Worm (Caenorhabditis elegans): ENCODE results near the gene R08C7.4.

Gene R08C7.4

DNA sequence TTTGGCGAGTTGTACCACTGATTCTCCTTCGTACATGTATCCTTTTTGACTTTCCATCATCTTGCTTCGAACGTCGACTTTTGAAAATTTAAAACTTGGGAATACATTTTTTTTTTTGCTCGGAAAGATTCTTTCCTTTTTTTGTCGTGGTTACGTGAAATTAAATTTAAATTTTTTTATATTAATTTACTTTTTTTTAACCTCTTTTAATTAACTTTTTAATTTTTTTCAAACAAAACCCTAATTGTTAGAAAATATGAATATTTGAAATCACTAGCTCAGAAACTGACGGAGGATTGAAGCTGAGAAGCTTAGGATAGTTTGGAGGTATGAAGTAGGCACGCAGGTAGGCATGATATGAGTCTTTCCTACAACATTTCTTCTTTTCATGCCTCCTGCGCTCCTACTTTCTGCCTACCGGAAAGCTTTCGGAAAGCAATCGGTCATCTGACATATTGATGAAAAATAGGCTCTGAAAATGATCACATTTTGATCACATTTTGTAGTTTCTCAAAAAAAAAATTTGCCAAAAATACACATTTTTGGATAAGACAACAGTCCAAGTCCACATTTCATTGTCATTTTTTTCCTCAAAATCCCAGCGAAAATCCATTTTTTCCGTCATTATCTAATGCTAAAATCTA lies at the start of gene R08C7.4, which contains the start of gene R08C7.8:
TSS of gene R08C7.4 (plus strand) at position 594 of the 644 bp plus-strand sequence.
TSS of gene R08C7.8 (minus strand) at position 101 of the 644 bp plus-strand sequence.
- TF ChIP-seq unc-62 (GFP tag; optimal IDR thresholded peaks at IDR 0.05) = no peak

- no peak for TF ChIP-seq unc-62 (GFP tag; optimal IDR thresholded peaks at IDR 0.05)
These were observed 48.5 kb upstream of the R08C7.4 start, which contains the start of gene tald-1 for ce11 chrIV:4386351-4386750. Gene tald-1 (plus strand): TSS chrIV:4386651.

- TF ChIP-seq unc-62 (GFP tag; optimal IDR thresholded peaks at IDR 0.05) = no peak
These were observed 44.4 kb upstream of the R08C7.4 start, which contains the start of the genes rpl-7A and set-21 for ce11 chrIV:4390438-4390894. Gene rpl-7A (minus strand): TSS chrIV:4390590. Gene set-21 (plus strand): TSS chrIV:4390844.

DNA sequence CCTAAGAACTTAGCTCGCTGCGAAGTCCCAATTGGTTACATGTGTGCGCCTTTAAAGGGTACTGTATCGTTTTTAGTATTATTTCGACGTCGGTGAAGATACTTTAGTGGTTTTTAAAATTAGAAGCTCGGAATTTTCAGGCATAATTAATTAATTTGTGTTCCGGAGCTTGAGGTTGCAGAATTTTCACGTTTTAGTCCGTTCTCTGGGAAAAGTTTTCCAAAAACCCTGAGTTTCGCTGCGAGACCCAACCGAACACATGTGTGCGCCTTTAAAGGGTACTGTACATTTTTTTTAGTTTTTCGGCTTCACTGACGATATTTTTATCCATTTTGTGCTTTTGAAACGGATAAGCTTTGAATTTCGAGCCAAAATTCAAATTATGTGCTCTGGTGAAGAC lies 41.3 kb upstream of the R08C7.4 start:
- TF ChIP-seq unc-62 (GFP tag; optimal IDR thresholded peaks at IDR 0.05) = no peak

ce11 chrIV:4393942-4394460 lies 40.8 kb upstream of the R08C7.4 start, which contains the start of gene ell-1:
Gene ell-1 (plus strand): TSS chrIV:4394410.
- TF ChIP-seq unc-62 (GFP tag; optimal IDR thresholded peaks at IDR 0.05) = no peak

DNA sequence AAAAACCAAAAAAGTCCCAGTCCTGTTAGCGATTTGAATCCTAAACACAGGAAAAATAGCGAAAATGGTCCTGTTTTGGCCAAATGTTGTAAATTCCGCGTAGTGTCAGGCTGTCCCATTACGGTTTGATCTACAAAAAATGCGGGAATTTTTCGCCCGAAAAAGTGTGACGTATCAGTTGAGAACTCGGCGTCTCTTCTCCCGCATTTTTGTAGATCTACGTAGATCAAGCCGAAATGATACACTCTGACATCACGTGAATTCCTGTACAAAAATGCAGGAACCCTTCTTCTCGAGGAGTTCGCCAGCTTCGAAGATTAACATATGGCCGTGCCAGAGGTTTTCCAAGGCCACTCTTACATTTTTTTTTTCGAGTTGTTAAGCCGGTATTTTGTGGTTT lies 39.3 kb upstream of the R08C7.4 start:
- TF ChIP-seq unc-62 (GFP tag; optimal IDR thresholded peaks at IDR 0.05) = no peak

ce11 chrIV:4396052-4396821 lies 38.6 kb upstream of the R08C7.4 start:
- TF ChIP-seq unc-62 (GFP tag; optimal IDR thresholded peaks at IDR 0.05) = no peak

DNA sequence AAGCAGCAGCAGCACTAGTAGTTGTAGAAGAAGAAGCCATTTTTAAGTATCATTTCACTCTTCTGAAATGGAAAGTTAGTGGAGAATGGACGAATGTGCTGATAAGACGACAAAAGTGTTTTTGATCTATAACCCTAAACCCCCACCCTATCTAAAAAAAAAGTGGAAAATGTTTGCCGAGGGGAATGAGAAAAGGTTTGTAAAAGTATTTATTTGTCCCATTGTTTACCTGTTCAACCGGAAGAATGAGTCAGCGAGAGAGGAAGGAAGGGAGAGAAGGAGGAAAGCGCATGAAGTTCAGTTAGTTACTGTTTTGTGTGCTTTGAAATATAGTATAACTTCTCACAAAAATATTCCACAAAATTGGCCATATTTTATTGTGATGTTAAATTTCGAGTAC lies 37.7 kb upstream of the R08C7.4 start:
- no peak for TF ChIP-seq unc-62 (GFP tag; optimal IDR thresholded peaks at IDR 0.05)

DNA sequence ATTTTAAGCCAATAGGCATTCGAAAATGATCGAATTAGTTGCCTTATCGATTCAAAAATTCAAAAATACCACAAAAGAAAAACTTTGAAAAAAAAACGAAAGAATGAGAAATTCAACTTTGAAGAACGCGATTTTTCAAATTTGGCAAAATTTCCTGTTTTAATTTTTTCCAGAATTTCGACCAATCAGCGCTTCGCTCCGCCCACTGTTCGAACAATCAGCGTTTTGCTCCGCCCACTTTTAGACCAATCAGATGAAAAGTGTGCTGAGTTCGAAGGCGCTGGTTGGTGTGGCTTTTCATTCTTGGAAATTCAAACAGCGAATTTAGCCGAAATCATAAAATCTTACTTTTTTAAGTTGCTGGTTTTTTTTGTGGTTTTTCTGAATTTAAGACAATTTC lies 37.2 kb upstream of the R08C7.4 start:
- TF ChIP-seq unc-62 (GFP tag; optimal IDR thresholded peaks at IDR 0.05) = no peak

ce11 chrIV:4398420-4398819 lies 36.4 kb upstream of the R08C7.4 start:
- TF ChIP-seq unc-62 (GFP tag; optimal IDR thresholded peaks at IDR 0.05) = no peak

ce11 chrIV:4398890-4399289 lies 35.9 kb upstream of the R08C7.4 start:
- no peak for TF ChIP-seq unc-62 (GFP tag; optimal IDR thresholded peaks at IDR 0.05)

DNA sequence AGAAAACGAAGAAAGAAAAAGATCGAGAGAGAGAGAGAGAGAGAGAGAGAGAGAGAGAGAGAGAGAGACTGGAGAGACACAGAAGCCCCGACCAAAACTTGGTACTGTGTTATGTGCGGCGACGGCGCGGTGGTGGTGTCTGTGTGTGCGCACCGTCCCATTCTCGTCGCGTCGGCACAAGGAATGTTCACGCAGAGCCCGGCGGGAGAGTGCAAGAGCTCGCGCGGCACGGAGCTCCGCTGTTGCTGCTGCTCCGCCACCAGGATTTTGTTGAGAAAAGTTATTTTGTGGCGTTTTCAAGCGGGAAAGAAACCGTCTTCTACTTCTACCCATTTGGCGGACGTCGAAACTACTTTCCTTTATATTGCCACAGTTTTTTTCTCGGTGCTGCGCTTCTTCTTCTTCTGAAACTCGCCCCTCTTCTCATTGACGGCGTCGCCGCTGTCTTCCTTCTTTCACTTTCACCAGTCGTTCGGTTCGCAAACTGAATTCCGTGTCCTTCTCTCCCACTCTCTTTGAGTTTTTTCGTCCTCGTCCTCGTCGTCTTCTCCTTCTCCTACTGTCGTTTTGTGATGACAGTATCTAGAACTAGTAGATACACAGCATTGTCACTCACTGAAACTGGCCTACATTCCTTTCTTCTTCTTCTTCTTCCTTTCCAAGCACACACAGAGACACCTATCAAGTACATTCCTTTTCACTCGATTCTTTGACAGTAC lies 35.3 kb upstream of the R08C7.4 start:
- no peak for TF ChIP-seq unc-62 (GFP tag; optimal IDR thresholded peaks at IDR 0.05)

DNA sequence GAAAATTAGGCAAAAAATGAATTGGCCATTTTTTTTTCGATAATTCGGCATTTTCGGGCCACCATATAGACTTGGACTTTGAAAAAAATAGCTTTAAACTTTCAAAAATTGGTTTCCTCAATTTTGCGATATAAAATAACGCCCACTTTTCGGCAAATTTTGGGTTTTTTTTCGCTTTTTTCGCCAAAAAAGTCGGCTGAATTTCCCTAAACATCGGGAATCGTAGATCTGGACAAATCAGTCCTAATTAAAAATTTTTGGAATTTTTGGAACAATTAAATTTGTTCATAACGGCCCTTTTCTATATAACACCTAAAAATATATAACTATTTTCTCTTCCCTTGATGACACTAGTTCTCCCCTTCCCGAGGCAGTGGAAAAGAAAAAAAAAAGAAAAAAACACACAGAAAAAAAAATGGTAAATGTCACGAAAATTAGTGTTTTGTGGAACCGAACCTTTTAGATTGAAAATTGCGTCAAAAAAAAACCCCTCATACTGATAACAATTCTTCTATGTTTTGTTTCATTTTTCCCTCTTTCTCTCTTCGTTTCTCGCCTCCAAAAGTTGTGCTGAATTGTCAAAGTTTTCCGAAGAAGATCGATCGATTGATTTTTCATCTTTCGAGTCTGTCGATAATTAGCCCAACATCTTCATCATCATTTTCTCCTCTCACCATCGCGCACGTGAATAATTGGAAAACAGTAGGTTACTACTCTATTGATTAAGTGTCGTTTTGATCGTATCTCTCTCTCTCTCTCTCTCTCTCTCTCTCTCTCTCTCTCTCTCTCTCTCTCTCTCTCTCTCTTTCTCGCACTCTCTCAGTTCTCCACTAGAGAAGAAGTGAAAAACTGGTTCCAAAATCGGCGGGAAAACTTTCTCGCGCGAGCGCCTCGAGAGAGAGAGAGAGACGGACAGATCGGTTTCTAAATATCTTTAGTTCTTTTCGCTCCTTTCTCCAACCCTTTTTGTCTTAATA lies 34.2 kb upstream of the R08C7.4 start, which contains the start of gene Y24D9A.6:
TSS of gene Y24D9A.6 (minus strand) at position 51 of the 977 bp plus-strand sequence.
- TF ChIP-seq unc-62 (GFP tag; optimal IDR thresholded peaks at IDR 0.05) = no peak

DNA sequence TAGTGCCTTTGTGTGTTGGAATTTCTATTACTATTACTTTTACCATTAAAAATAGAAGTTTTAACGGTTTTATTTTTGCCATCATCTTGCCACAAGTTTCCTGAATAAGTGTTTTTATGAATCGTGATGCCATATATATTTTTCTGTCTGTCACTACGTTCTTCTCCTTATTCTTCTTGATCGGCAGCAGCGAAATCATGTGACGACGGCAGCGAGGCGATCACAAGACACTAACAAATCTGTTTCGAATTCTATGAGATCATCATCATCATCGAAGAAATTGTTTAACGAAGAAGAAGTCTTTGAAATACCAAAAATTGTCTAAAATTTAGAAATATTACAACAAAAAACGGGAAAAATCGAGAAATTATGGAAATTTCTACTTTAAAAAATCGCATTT lies 32.4 kb upstream of the R08C7.4 start:
- TF ChIP-seq unc-62 (GFP tag; optimal IDR thresholded peaks at IDR 0.05) = no peak

DNA sequence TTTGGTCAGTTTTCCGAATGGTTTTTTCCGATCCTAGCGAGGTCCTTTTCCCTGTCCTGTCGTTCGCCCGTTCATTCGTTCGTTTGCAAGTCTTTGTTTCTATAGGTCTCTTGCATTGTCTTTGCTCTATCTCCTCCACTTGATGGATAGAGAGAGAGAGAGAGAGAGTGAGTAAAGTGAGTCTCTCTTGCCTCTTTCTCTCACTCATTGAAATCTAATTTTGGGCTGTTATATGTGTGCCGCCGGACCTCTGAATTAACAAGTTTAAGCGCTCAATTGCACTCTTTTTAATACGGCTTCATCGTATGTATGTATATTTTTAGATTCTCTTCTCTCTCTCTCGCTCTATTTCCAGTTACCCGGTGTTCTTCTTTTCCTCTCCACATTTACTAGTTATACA lies 31.0 kb upstream of the R08C7.4 start:
- no peak for TF ChIP-seq unc-62 (GFP tag; optimal IDR thresholded peaks at IDR 0.05)
